Worm (Caenorhabditis elegans): ENCODE measurements around the gene C16D9.4.
A peak's percentile ranks its signal among the peaks of the same experiment; 100 is the strongest.

The C16D9.4 gene

DNA sequence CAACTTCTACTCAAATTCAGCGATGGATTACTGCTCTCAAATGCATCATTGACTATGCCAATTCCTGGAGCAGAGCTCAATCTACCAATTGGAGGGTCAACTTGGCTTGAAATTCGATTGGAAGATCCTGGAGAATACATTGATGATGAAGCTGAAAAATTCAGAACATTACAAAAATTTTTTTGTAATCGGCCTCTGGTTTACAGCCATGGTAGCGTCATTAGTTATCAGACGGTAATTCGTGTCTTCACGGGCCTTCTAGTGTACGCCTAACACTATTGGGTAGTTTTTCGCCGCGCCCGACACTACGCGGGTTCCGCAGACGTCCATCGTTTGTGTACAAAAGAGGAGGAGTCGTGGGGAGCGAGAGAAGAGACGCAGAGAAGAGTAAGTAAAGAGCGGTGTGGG lies 14.0 kb downstream of the C16D9.4 start:
- TF ChIP-seq Y95B8A.8 (GFP tag; IDR thresholded peaks at IDR 0.05) (peak; percentile 86), chd-7 (tag; optimal IDR thresholded peaks at IDR 0.05) (peak; percentile 74), unc-130 (GFP tag; optimal IDR thresholded peaks at IDR 0.05) (peak; percentile 62), Y53G8AR.9 (GFP tag; conservative IDR thresholded peaks at IDR 0.05) (peak; percentile 86), ztf-18 (tag; optimal IDR thresholded peaks at IDR 0.05) (peak; percentile 72), ztf-6 (GFP tag; IDR thresholded peaks at IDR 0.05) (no peak), B0336.3 (GFP tag; IDR thresholded peaks at IDR 0.05) (peak; percentile 96), nhr-179 (tag; optimal IDR thresholded peaks at IDR 0.05) (no peak), zim-3 (tag; optimal IDR thresholded peaks at IDR 0.05) (peak; percentile 1), C06A6.2 (GFP tag; conservative IDR thresholded peaks at IDR 0.05) (peak; percentile 74), ztf-26 (tag; optimal IDR thresholded peaks at IDR 0.05) (peak; percentile 25), rcor-1 (GFP tag; IDR thresholded peaks at IDR 0.05) (peak; percentile 95), hlh-26 (GFP tag; conservative IDR thresholded peaks at IDR 0.05) (no peak), F22D6.2 (tag; optimal IDR thresholded peaks at IDR 0.05) (peak; percentile 41), snpc-1.3 (tag; optimal IDR thresholded peaks at IDR 0.05; ENCODE audit: insufficient read depth) (peak; percentile 98), ztf-25 (GFP tag; IDR thresholded peaks at IDR 0.05) (peak; percentile 73; the same call in 1 of the 2 replicates), snpc-1.1 (tag; optimal IDR thresholded peaks at IDR 0.05; ENCODE audit: insufficient read depth) (peak; percentile 99), lag-1 (GFP tag; IDR thresholded peaks at IDR 0.05) (no peak), akir-1 (GFP tag; optimal IDR thresholded peaks at IDR 0.05) (peak; percentile 49), B0019.2 (GFP tag; conservative IDR thresholded peaks at IDR 0.05) (peak; percentile 69), nhr-80 (tag; optimal IDR thresholded peaks at IDR 0.05) (peak; percentile 53), ceh-40 (GFP tag; IDR thresholded peaks at IDR 0.05) (no peak), dox-1 (GFP tag; IDR thresholded peaks at IDR 0.05) (peak; percentile 96), lsl-1 (GFP tag; optimal IDR thresholded peaks at IDR 0.05) (peak; percentile 83), attf-5 (GFP tag; optimal IDR thresholded peaks at IDR 0.05) (peak; percentile 47), ama-1 (optimal IDR thresholded peaks at IDR 0.05) (peak; percentile 91), ama-1 (GFP tag; optimal IDR thresholded peaks at IDR 0.05) (peak in 1 of 2 experiments; percentile 35), Y53F4B.3 (GFP tag; IDR thresholded peaks at IDR 0.05) (peak; percentile 72), tbx-9 (tag; optimal IDR thresholded peaks at IDR 0.05; ENCODE audit: borderline replicate concordance) (no peak), lir-1 (GFP tag; conservative IDR thresholded peaks at IDR 0.05) (peak; percentile 70; the same call in 1 of the 2 replicates), mes-4 (tag; optimal IDR thresholded peaks at IDR 0.05) (peak; percentile 36), C17E4.6 (GFP tag; IDR thresholded peaks at IDR 0.05) (peak; percentile 83), nhr-27 (tag; optimal IDR thresholded peaks at IDR 0.05) (peak; percentile 23), tlf-1 (GFP tag; optimal IDR thresholded peaks at IDR 0.05) (peak; percentile 69), xnd-1 (tag; optimal IDR thresholded peaks at IDR 0.05) (peak; percentile 66), F10E7.11 (tag; optimal IDR thresholded peaks at IDR 0.05) (peak; percentile 8), ceh-100 (GFP tag; IDR thresholded peaks at IDR 0.05) (peak; percentile 92), B0261.1 (tag; optimal IDR thresholded peaks at IDR 0.05) (peak; percentile 59), nfya-1 (tag; optimal IDR thresholded peaks at IDR 0.05; ENCODE audit: borderline replicate concordance, insufficient read depth) (no peak), ets-4 (GFP tag; optimal IDR thresholded peaks at IDR 0.05) (peak; percentile 61), cebp-1 (GFP tag; IDR thresholded peaks at IDR 0.05) (0 out of 2 replicates have a peak, but pooled peaks have one; percentile 20), cebp-1 (tag; optimal IDR thresholded peaks at IDR 0.05) (no peak), attf-6 (GFP tag; IDR thresholded peaks at IDR 0.05) (peak; percentile 94), aptf-2 (GFP tag; conservative IDR thresholded peaks at IDR 0.05) (0 out of 2 replicates have a peak, but pooled peaks have one; percentile 53), snpc-4 (GFP tag; optimal IDR thresholded peaks at IDR 0.05) (peak; percentile 100), snpc-4 (tag; optimal IDR thresholded peaks at IDR 0.05) (peak; percentile 99 to 100 (median 100)), ceh-79 (tag; optimal IDR thresholded peaks at IDR 0.05) (no peak), die-1 (tag; optimal IDR thresholded peaks at IDR 0.05) (peak; percentile 52), madf-10 (tag; optimal IDR thresholded peaks at IDR 0.05) (peak; percentile 77)
